Worm (Caenorhabditis elegans) whole organism, mixed stage, embryonic: Measurements from ENCODE around the gene math-9.

Experiments
- ceh-39 ChIP-seq: fragments of 150-350 bp; optimal IDR thresholded peaks from 2 replicates; lab custom pipeline; 2014; ENCODE audit warnings: missing biosample characterization, missing genetic modification characterization
- ceh-83 ChIP-seq: fragments of 200-800 bp; sonication (Bioruptor generic); optimal IDR thresholded peaks from 2 replicates; lab custom pipeline; 2018; ENCODE audit warnings: mild to moderate bottlenecking, missing genetic modification characterization, missing compliant biosample characterization
- ces-1 ChIP-seq: fragments of 150-350 bp; optimal IDR thresholded peaks from 2 replicates; lab custom pipeline; 2014; ENCODE audit warnings: missing biosample characterization, missing genetic modification reagents, missing genetic modification characterization
- cnd-1 ChIP-seq: fragments of 200-800 bp; sonication (Bioruptor generic); optimal IDR thresholded peaks from 2 replicates; lab custom pipeline; 2018; ENCODE audit warnings: mild to moderate bottlenecking, missing genetic modification characterization, missing compliant biosample characterization
- drap-1 ChIP-seq: fragments of 200-800 bp; sonication (Bioruptor generic); optimal IDR thresholded peaks from 3 replicates; lab custom pipeline; 2018; ENCODE audit warnings: mild to moderate bottlenecking, missing genetic modification characterization, missing compliant biosample characterization
- elt-1 ChIP-seq: sonication (generic microtip); optimal IDR thresholded peaks from 2 replicates; lab custom pipeline; 2017; ENCODE audit warnings: missing genetic modification characterization, mild to moderate bottlenecking, missing compliant biosample characterization, antibody characterized with exemption, moderate library complexity, borderline replicate concordance; ENCODE audit not compliant: insufficient read depth
- elt-3 ChIP-seq: fragments of 150-350 bp; optimal IDR thresholded peaks from 2 replicates; lab custom pipeline; 2014; ENCODE audit warnings: missing biosample characterization, missing genetic modification characterization
- flh-1 ChIP-seq: fragments of 200-800 bp; sonication (Bioruptor generic); optimal IDR thresholded peaks from 2 replicates; lab custom pipeline; 2018; ENCODE audit warnings: mild to moderate bottlenecking, missing genetic modification characterization, moderate library complexity, missing compliant biosample characterization
- hlh-1 ChIP-seq: fragments of 150-350 bp; optimal IDR thresholded peaks from 2 replicates; lab custom pipeline; 2014; ENCODE audit warnings: missing biosample characterization, missing genetic modification reagents, missing genetic modification characterization
- lin-13 ChIP-seq: fragments of 150-350 bp; optimal IDR thresholded peaks from 2 replicates; lab custom pipeline; 2014; ENCODE audit warnings: missing biosample characterization, missing genetic modification characterization
- lsy-2 ChIP-seq: fragments of 150-350 bp; optimal IDR thresholded peaks from 2 replicates; lab custom pipeline; 2014; ENCODE audit warnings: missing biosample characterization, missing genetic modification characterization
- mep-1 ChIP-seq: fragments of 150-350 bp; optimal IDR thresholded peaks from 2 replicates; lab custom pipeline; 2017; ENCODE audit warnings: missing biosample characterization, missing genetic modification reagents, missing genetic modification characterization, inconsistent platforms
- mls-2 ChIP-seq: sonication (generic microtip); optimal IDR thresholded peaks from 2 replicates; lab custom pipeline; 2016; ENCODE audit warnings: mild to moderate bottlenecking, missing genetic modification characterization, moderate library complexity, missing compliant biosample characterization
- nhr-12 ChIP-seq: fragments of 150-350 bp; optimal IDR thresholded peaks from 2 replicates; lab custom pipeline; 2014; ENCODE audit warnings: missing biosample characterization, missing genetic modification characterization
- nhr-237 ChIP-seq: fragments of 150-350 bp; optimal IDR thresholded peaks from 2 replicates; lab custom pipeline; 2014; ENCODE audit warnings: missing biosample characterization, missing genetic modification characterization
- nhr-28 ChIP-seq: fragments of 150-350 bp; optimal IDR thresholded peaks from 2 replicates; lab custom pipeline; 2014; ENCODE audit warnings: missing biosample characterization, missing genetic modification characterization
- nhr-76 ChIP-seq: sonication (generic microtip); optimal IDR thresholded peaks from 2 replicates; lab custom pipeline; 2017; ENCODE audit warnings: missing biosample characterization, missing genetic modification characterization
- pha-4 ChIP-seq: fragments of 150-350 bp; optimal IDR thresholded peaks from 2 replicates; lab custom pipeline; 2018; ENCODE audit warnings: missing biosample characterization, missing genetic modification reagents, missing genetic modification characterization
- sem-2 ChIP-seq: fragments of 200-800 bp; sonication (Bioruptor generic); optimal IDR thresholded peaks from 2 replicates; lab custom pipeline; 2018; ENCODE audit warnings: mild to moderate bottlenecking, missing genetic modification characterization, missing compliant biosample characterization
- snpc-4 ChIP-seq: fragments of 150-350 bp; optimal IDR thresholded peaks from 2 replicates; lab custom pipeline; 2014; ENCODE audit warnings: missing biosample characterization, missing genetic modification characterization
- sptf-1 ChIP-seq: sonication (generic microtip); optimal IDR thresholded peaks from 2 replicates; lab custom pipeline; 2017; ENCODE audit warnings: mild to moderate bottlenecking, missing genetic modification characterization, moderate library complexity, missing compliant biosample characterization
- unc-120 ChIP-seq: sonication (generic microtip); optimal IDR thresholded peaks from 2 replicates; lab custom pipeline; 2017; ENCODE audit warnings: missing genetic modification characterization, missing compliant biosample characterization; ENCODE audit not compliant: poor library complexity, severe bottlenecking
- unc-39 ChIP-seq: fragments of 150-350 bp; optimal IDR thresholded peaks from 2 replicates; lab custom pipeline; 2014; ENCODE audit warnings: missing biosample characterization, missing genetic modification characterization
- zip-8 ChIP-seq: fragments of 150-350 bp; optimal IDR thresholded peaks from 2 replicates; lab custom pipeline; 2014; ENCODE audit warnings: missing biosample characterization, missing genetic modification characterization

Gene math-9

DNA sequence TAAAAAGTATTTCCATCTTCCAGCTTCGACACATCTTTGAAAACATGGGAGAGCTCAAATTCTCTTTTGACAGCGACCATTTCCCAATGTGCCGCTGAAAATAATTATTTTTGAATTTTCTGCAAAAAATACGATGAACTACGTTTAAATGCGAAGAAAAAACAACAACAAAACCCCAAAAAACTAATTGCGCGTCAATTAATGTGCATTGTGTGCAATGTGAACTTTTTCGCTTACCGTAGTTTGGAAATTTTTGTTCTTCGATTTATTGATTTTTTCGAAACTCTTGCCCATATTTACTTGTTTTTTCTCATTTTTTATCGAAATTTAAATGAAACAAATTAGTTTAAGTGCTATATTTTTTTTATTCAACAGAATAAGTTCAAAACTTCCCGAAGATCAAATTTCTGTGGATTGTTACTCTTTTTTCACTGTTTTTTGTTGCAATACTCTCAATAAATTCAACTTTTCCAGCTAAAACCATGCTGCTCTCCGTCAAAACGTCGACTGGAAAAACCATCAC, 32.1 kb upstream of the math-9 start, which contains the start of the genes bath-2 and F52C6.4:
TSS of gene bath-2 (minus strand) at position 101 of the 523 bp plus-strand sequence.
TSS of gene F52C6.4 (plus strand) at position 473 of the 523 bp plus-strand sequence.
- TF ChIP-seq elt-3: no peak
- TF ChIP-seq unc-39 (tag; lab: Kevin White, UChicago): no peak
- no peak for TF ChIP-seq mls-2 (tag; lab: Kevin White, UChicago)
- no peak for TF ChIP-seq hlh-1 (tag; lab: Kevin White, UChicago)
- no peak for TF ChIP-seq snpc-4

- no peak for TF ChIP-seq ces-1 (GFP tag; lab: Kevin White, UChicago)
- no peak for TF ChIP-seq flh-1
- TF ChIP-seq sptf-1 (tag; lab: Kevin White, UChicago): no peak
- TF ChIP-seq lsy-2: no peak
- TF ChIP-seq unc-120 (tag; lab: Kevin White, UChicago): no peak
- no peak for TF ChIP-seq pha-4 (tag; lab: Kevin White, UChicago)
- no peak for TF ChIP-seq elt-3
- TF ChIP-seq ceh-39 (tag; lab: Kevin White, UChicago): no peak
- TF ChIP-seq mep-1 (tag; lab: Kevin White, UChicago): no peak
- TF ChIP-seq lin-13 (tag; lab: Kevin White, UChicago): no peak
- no peak for TF ChIP-seq nhr-237 (tag; lab: Kevin White, UChicago)
- no peak for TF ChIP-seq sem-2 (GFP tag; lab: Kevin White, UChicago)
- no peak for TF ChIP-seq unc-39 (tag; lab: Kevin White, UChicago)
- no peak for TF ChIP-seq hlh-1 (tag; lab: Kevin White, UChicago)
- TF ChIP-seq elt-1 (tag; lab: Kevin White, UChicago): no peak
- TF ChIP-seq, all 35 proteins: peak for 0
Measured at ce11 chrII:1921018-1921417, 30.4 kb upstream of the math-9 start, which contains the start of gene bath-7. Gene bath-7, minus strand, starts transcription at chrII:1921118.

ce11 chrII:1917862-1918261, 27.3 kb upstream of the math-9 start, which contains the start of gene bath-4:
Gene bath-4, minus strand, starts transcription at chrII:1917962.
- no peak for TF ChIP-seq snpc-4
- TF ChIP-seq zip-8 (tag; lab: Kevin White, UChicago): no peak
- TF ChIP-seq pha-4 (tag; lab: Kevin White, UChicago): no peak
- no peak for TF ChIP-seq sem-2 (GFP tag; lab: Kevin White, UChicago)
- no peak for TF ChIP-seq drap-1 (GFP tag; lab: Kevin White, UChicago)
- no peak for TF ChIP-seq nhr-28 (tag; lab: Kevin White, UChicago)
- no peak for TF ChIP-seq cnd-1 (tag; lab: Kevin White, UChicago)
- TF ChIP-seq mls-2 (tag; lab: Kevin White, UChicago): no peak

ce11 chrII:1912741-1913140, 22.2 kb upstream of the math-9 start, which contains the start of gene math-31:
Gene math-31, minus strand, starts transcription at chrII:1912841.
- TF ChIP-seq lsy-2 (no peak), mep-1 (tag; lab: Kevin White, UChicago) (no peak), lin-13 (tag; lab: Kevin White, UChicago) (no peak), flh-1 (no peak), sptf-1 (tag; lab: Kevin White, UChicago) (no peak), ceh-39 (tag; lab: Kevin White, UChicago) (no peak)

DNA sequence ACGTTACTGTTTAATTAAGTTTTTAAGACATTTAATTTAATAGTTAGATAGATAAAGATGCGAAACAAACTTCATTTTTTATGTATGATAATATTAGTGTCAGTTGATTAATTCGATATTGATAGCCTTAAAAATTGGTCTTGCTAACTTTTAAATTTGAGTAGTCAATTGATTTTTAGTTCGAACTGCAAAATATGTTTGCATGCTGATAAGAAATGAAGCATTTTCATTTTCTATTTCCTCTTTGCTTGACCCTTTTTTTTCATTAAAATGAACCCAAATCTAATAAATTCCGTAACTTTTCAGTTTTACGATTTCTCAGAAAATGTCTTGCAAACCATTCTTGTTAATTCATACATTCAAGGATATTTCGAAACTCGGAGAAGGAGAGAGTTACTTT, 14.5 kb upstream of the math-9 start, which contains the start of gene math-22:
TSS of gene math-22 (plus strand) at position 301 of the 400 bp plus-strand sequence.
- TF ChIP-seq elt-1 (tag; lab: Kevin White, UChicago) (no peak), sptf-1 (tag; lab: Kevin White, UChicago) (no peak), zip-8 (tag; lab: Kevin White, UChicago) (no peak), cnd-1 (tag; lab: Kevin White, UChicago) (no peak), elt-3 (no peak), sem-2 (GFP tag; lab: Kevin White, UChicago) (no peak), hlh-1 (tag; lab: Kevin White, UChicago) (no peak), ceh-83 (no peak), nhr-12 (tag; lab: Kevin White, UChicago) (no peak), nhr-76 (tag; lab: Kevin White, UChicago) (no peak), unc-39 (tag; lab: Kevin White, UChicago) (no peak)

- TF ChIP-seq zip-8 (tag; lab: Kevin White, UChicago) (no peak), snpc-4 (no peak), drap-1 (GFP tag; lab: Kevin White, UChicago) (no peak), unc-120 (tag; lab: Kevin White, UChicago) (no peak), lin-13 (tag; lab: Kevin White, UChicago) (no peak), unc-39 (tag; lab: Kevin White, UChicago) (no peak), nhr-12 (tag; lab: Kevin White, UChicago) (no peak), ceh-83 (no peak)
- TF ChIP-seq, all 35 proteins: peak for 0
Measured at ce11 chrII:1901981-1902380, 11.4 kb upstream of the math-9 start, which contains the start of gene math-23. Gene math-23, plus strand, starts transcription at chrII:1902281.
